Fruit fly (Drosophila melanogaster) whole organism, wandering third instar larva: Measurements from ENCODE around the gene CG45060.

Experiments used
- Abd-B ChIP-seq: fragments of >200 bp; optimal IDR thresholded peaks from 2 replicates; lab custom pipeline; 2017; ENCODE audit warnings: missing biosample characterization, missing genetic modification characterization
- CG9705 ChIP-seq: fragments of 200-800 bp; sonication (Bioruptor generic); optimal IDR thresholded peaks from 2 replicates; lab custom pipeline; 2018; ENCODE audit warnings: missing biosample characterization, mild to moderate bottlenecking, missing genetic modification characterization
- CrebA ChIP-seq: fragments of 200-800 bp; sonication (Bioruptor generic); optimal IDR thresholded peaks from 2 replicates; lab custom pipeline; 2016; ENCODE audit warnings: missing biosample characterization, mild to moderate bottlenecking, missing genetic modification characterization, borderline replicate concordance
- Dfd ChIP-seq: fragments of >200 bp; optimal IDR thresholded peaks from 2 replicates; lab custom pipeline; 2017; ENCODE audit warnings: missing biosample characterization, missing genetic modification characterization
- Dif ChIP-seq: fragments of 200-275, 200-300 bp; sonication (Bioruptor generic); optimal IDR thresholded peaks from 2 replicates; lab custom pipeline; 2018; ENCODE audit warnings: missing biosample characterization, missing genetic modification characterization; ENCODE audit not compliant: partially characterized antibody
- GATAd ChIP-seq: sonication (Bioruptor generic); optimal IDR thresholded peaks from 2 replicates; lab custom pipeline; 2016; ENCODE audit warnings: missing biosample characterization, missing genetic modification characterization
- HLH106 ChIP-seq: fragments of 200-800 bp; optimal IDR thresholded peaks from 3 replicates; lab custom pipeline; 2019; ENCODE audit warnings: missing biosample characterization, mild to moderate bottlenecking, missing genetic modification characterization, moderate library complexity
- Hnf4 ChIP-seq: fragments of 200-800 bp; sonication (Bioruptor generic); optimal IDR thresholded peaks from 2 replicates; lab custom pipeline; 2016; ENCODE audit warnings: missing biosample characterization, mild to moderate bottlenecking, missing genetic modification characterization
- Hr78 ChIP-seq: fragments of >200 bp; optimal IDR thresholded peaks from 2 replicates; lab custom pipeline; 2017; ENCODE audit warnings: missing biosample characterization, missing genetic modification characterization
- Hr83 ChIP-seq: fragments of 200-300 bp; sonication (Bioruptor generic); optimal IDR thresholded peaks from 2 replicates; lab custom pipeline; 2016; ENCODE audit warnings: missing biosample characterization, mild to moderate bottlenecking, missing genetic modification characterization, moderate library complexity; ENCODE audit not compliant: poor library complexity, severe bottlenecking
- Jra ChIP-seq: sonication (Bioruptor generic); optimal IDR thresholded peaks from 2 replicates; lab custom pipeline; 2016; ENCODE audit warnings: missing biosample characterization, missing genetic modification characterization
- Myc ChIP-seq: fragments of >200 bp; optimal IDR thresholded peaks from 2 replicates; lab custom pipeline; 2017
- OdsH ChIP-seq: fragments of 200-800 bp; sonication (Bioruptor generic); optimal IDR thresholded peaks from 2 replicates; lab custom pipeline; 2016; ENCODE audit warnings: missing biosample characterization, mild to moderate bottlenecking, missing genetic modification characterization
- Rel ChIP-seq, 2 experiments: fragments of 200-800 bp; sonication (Bioruptor generic) in 1 of 2; optimal IDR thresholded peaks; 2 replicates in 1 of 2; 3 replicates in 1 of 2; lab custom pipeline; 2016 to 2019; ENCODE audit warnings: mild to moderate bottlenecking in 2 of 2, missing biosample characterization in 2 of 2, missing genetic modification characterization in 2 of 2, moderate library complexity in 1 of 2
- Vsx2 ChIP-seq: fragments of 200-300, 225-300 bp; sonication (Bioruptor generic); optimal IDR thresholded peaks from 2 replicates; lab custom pipeline; 2018; ENCODE audit warnings: missing biosample characterization, missing genetic modification characterization; ENCODE audit not compliant: partially characterized antibody
- br ChIP-seq: fragments of 200-800 bp; sonication (Bioruptor generic); optimal IDR thresholded peaks from 2 replicates; lab custom pipeline; 2016; ENCODE audit warnings: missing biosample characterization, missing genetic modification characterization
- dl ChIP-seq, 2 experiments: fragments of 175-275, 200-275 bp in 1 of 2; fragments of 200-275 bp in 1 of 2; sonication (Bioruptor generic); optimal IDR thresholded peaks; lab custom pipeline; 2018; ENCODE audit warnings: mild to moderate bottlenecking in 2 of 2, missing biosample characterization in 2 of 2, missing genetic modification characterization in 2 of 2, moderate library complexity in 2 of 2; ENCODE audit not compliant: partially characterized antibody in 2 of 2, insufficient read depth in 1 of 2
- dmrt93B ChIP-seq: fragments of 200-800 bp; sonication (Bioruptor generic); optimal IDR thresholded peaks from 2 replicates; lab custom pipeline; 2018; ENCODE audit warnings: missing biosample characterization, mild to moderate bottlenecking, missing genetic modification characterization
- dsf ChIP-seq: sonication (Bioruptor generic); optimal IDR thresholded peaks from 2 replicates; lab custom pipeline; 2016; ENCODE audit warnings: missing biosample characterization, missing genetic modification characterization, borderline replicate concordance
- ey ChIP-seq: fragments of 200-800 bp; sonication (Bioruptor generic); optimal IDR thresholded peaks from 2 replicates; lab custom pipeline; 2016; ENCODE audit warnings: missing biosample characterization, missing genetic modification characterization
- foxo ChIP-seq, 2 experiments: fragments of 200-800 bp; sonication (Bioruptor generic); optimal IDR thresholded peaks; 2 replicates in 1 of 2; 3 replicates in 1 of 2; lab custom pipeline; 2016 to 2017; ENCODE audit warnings: missing biosample characterization in 2 of 2, missing genetic modification characterization in 2 of 2
- fru ChIP-seq: fragments of 200-800 bp; sonication (Bioruptor generic); optimal IDR thresholded peaks from 3 replicates; lab custom pipeline; 2016; ENCODE audit warnings: missing biosample characterization, mild to moderate bottlenecking, missing genetic modification characterization
- h ChIP-seq: fragments of 200-800 bp; sonication (Bioruptor generic); optimal IDR thresholded peaks from 3 replicates; lab custom pipeline; 2016; ENCODE audit warnings: missing biosample characterization, mild to moderate bottlenecking, missing genetic modification characterization
- jim ChIP-seq: fragments of 175-275, 200-325 bp; sonication (Bioruptor generic); optimal IDR thresholded peaks from 2 replicates; lab custom pipeline; 2016; ENCODE audit warnings: missing biosample characterization, mild to moderate bottlenecking, missing genetic modification characterization
- lola ChIP-seq: fragments of >200 bp; optimal IDR thresholded peaks from 2 replicates; lab custom pipeline; 2017; ENCODE audit warnings: missing biosample characterization, missing genetic modification characterization
- pan ChIP-seq: fragments of >200 bp; optimal IDR thresholded peaks from 2 replicates; lab custom pipeline; 2017
- rgr ChIP-seq: fragments of 200-800 bp; sonication (Bioruptor generic); optimal IDR thresholded peaks from 3 replicates; lab custom pipeline; 2016; ENCODE audit warnings: missing biosample characterization, mild to moderate bottlenecking, missing genetic modification characterization
- sv ChIP-seq: fragments of 200-800 bp; sonication (Bioruptor generic); optimal IDR thresholded peaks from 3 replicates; lab custom pipeline; 2016; ENCODE audit warnings: missing biosample characterization, missing genetic modification characterization
- woc ChIP-seq: sonication (Bioruptor generic); optimal IDR thresholded peaks from 2 replicates; lab custom pipeline; 2016; ENCODE audit warnings: missing biosample characterization, mild to moderate bottlenecking, missing genetic modification characterization

The CG45060 gene

dm6 chrX:9875948-9876853 lies 7.8 kb upstream of the CG45060 start, which contains the start of gene CG15247:
Gene CG15247 (minus strand): TSS chrX:9876672.
- peak; percentile 18 for TF ChIP-seq sv (GFP tag; lab: Kevin White, UChicago)
- peak; percentile 20 for TF ChIP-seq fru (GFP tag; lab: Kevin White, UChicago)
- TF ChIP-seq h (GFP tag; lab: Kevin White, UChicago) = peak; percentile 26
- peak; percentile 12 for TF ChIP-seq HLH106
- TF ChIP-seq Hr83 = no peak
- TF ChIP-seq Jra = no peak
- TF ChIP-seq foxo (GFP tag; optimal IDR thresholded peaks at IDR 0.05; lab: Kevin White, UChicago) = peak in 1 of 2 experiments; percentile 44
- TF ChIP-seq pan = no peak
- TF ChIP-seq Abd-B (GFP tag; lab: Kevin White, UChicago) = no peak
- TF ChIP-seq Dif (GFP tag; lab: Kevin White, UChicago) = no peak
- no peak for TF ChIP-seq dmrt93B (GFP tag; lab: Kevin White, UChicago)
- no peak for TF ChIP-seq CG9705 (GFP tag; lab: Kevin White, UChicago)
- TF ChIP-seq OdsH (GFP tag; lab: Kevin White, UChicago) = peak; percentile 14
- TF ChIP-seq dl (GFP tag; optimal IDR thresholded peaks at IDR 0.05; lab: Kevin White, UChicago; ENCODE audit: insufficient read depth in 1 of 2, partially characterized antibody in 2 of 2) = no peak
- TF ChIP-seq Myc = no peak
- TF ChIP-seq ey (GFP tag; lab: Kevin White, UChicago) = peak; percentile 17
- TF ChIP-seq rgr (GFP tag; lab: Kevin White, UChicago) = peak; percentile 20
- peak; percentile 9 for TF ChIP-seq Hnf4
- TF ChIP-seq br (GFP tag; lab: Kevin White, UChicago) = peak; percentile 16
- TF ChIP-seq CrebA (GFP tag; lab: Kevin White, UChicago) = no peak

- TF ChIP-seq Rel (GFP tag; optimal IDR thresholded peaks at IDR 0.05; lab: Kevin White, UChicago) (no peak), Rel (tag; optimal IDR thresholded peaks at IDR 0.05; lab: Kevin White, UChicago) (peak; percentile 32), dsf (GFP tag; lab: Kevin White, UChicago) (no peak)
Observed at dm6 chrX:9873917-9874316, 5.5 kb upstream of the CG45060 start, which contains the start of gene CG32695. Gene CG32695 (minus strand): TSS chrX:9874057.

dm6 chrX:9871632-9872031 lies 3.3 kb upstream of the CG45060 start, which contains the start of gene CG45061:
Gene CG45061 (minus strand): TSS chrX:9871702.
- TF ChIP-seq h (GFP tag; lab: Kevin White, UChicago) (peak; percentile 33), lola (GFP tag; lab: Kevin White, UChicago) (no peak), Vsx2 (GFP tag; lab: Kevin White, UChicago) (no peak), fru (GFP tag; lab: Kevin White, UChicago) (peak; percentile 11)

dm6 chrX:9864882-9865281 lies 3.5 kb downstream of the CG45060 start, which contains the start of gene Ser7:
Gene Ser7 (plus strand): TSS chrX:9865233.
- TF ChIP-seq woc (GFP tag; lab: Kevin White, UChicago) = no peak
- no peak for TF ChIP-seq Rel (GFP tag; optimal IDR thresholded peaks at IDR 0.05; lab: Kevin White, UChicago)
- peak; percentile 31 for TF ChIP-seq Rel (tag; optimal IDR thresholded peaks at IDR 0.05; lab: Kevin White, UChicago)
- TF ChIP-seq CrebA (GFP tag; lab: Kevin White, UChicago) = no peak
- no peak for TF ChIP-seq dsf (GFP tag; lab: Kevin White, UChicago)
- no peak for TF ChIP-seq Hnf4

dm6 chrX:9847529-9847928 lies 20.8 kb downstream of the CG45060 start:
- no peak for TF ChIP-seq dl (GFP tag; optimal IDR thresholded peaks at IDR 0.05; lab: Kevin White, UChicago; ENCODE audit: insufficient read depth in 1 of 2, partially characterized antibody in 2 of 2)
- peak; percentile 14 for TF ChIP-seq Dfd (GFP tag; lab: Kevin White, UChicago)

dm6 chrX:9833028-9833427 lies 35.3 kb downstream of the CG45060 start:
- TF ChIP-seq Dif (GFP tag; lab: Kevin White, UChicago) (no peak), lola (GFP tag; lab: Kevin White, UChicago) (no peak), Jra (no peak), Rel (GFP tag; optimal IDR thresholded peaks at IDR 0.05; lab: Kevin White, UChicago) (no peak), Rel (tag; optimal IDR thresholded peaks at IDR 0.05; lab: Kevin White, UChicago) (no peak), foxo (GFP tag; optimal IDR thresholded peaks at IDR 0.05; lab: Kevin White, UChicago) (no peak), jim (no peak), GATAd (no peak), CrebA (GFP tag; lab: Kevin White, UChicago) (no peak), woc (GFP tag; lab: Kevin White, UChicago) (no peak), Hr78 (GFP tag; lab: Kevin White, UChicago) (no peak)
- TF ChIP-seq, all 38 proteins: peak for 0
